Worm (Caenorhabditis elegans) whole organism, L3 larva: ENCODE results near the gene psd-1.

ENCODE experiments used
- ama-1 ChIP-seq: fragments of 150-350 bp; optimal IDR thresholded peaks from 2 replicates; lab custom pipeline; 2018
- elt-1 ChIP-seq: fragments of 150-350 bp; optimal IDR thresholded peaks from 2 replicates; lab custom pipeline; 2014; ENCODE audit warnings: missing biosample characterization, missing genetic modification characterization
- elt-2 ChIP-seq: sonication (generic microtip); optimal IDR thresholded peaks from 2 replicates; lab custom pipeline; 2016; ENCODE audit warnings: missing genetic modification reagents, mild to moderate bottlenecking, missing genetic modification characterization, missing compliant biosample characterization
- lin-15B ChIP-seq: fragments of 150-350 bp; optimal IDR thresholded peaks from 2 replicates; lab custom pipeline; 2014; ENCODE audit warnings: missing biosample characterization, missing genetic modification characterization
- lsy-12 ChIP-seq: sonication (generic microtip); optimal IDR thresholded peaks from 2 replicates; lab custom pipeline; 2016; ENCODE audit warnings: mild to moderate bottlenecking, missing genetic modification characterization, missing compliant biosample characterization
- nfya-1 ChIP-seq: sonication (generic microtip); optimal IDR thresholded peaks from 2 replicates; lab custom pipeline; 2017; ENCODE audit warnings: missing genetic modification characterization, mild to moderate bottlenecking, missing compliant biosample characterization, antibody characterized with exemption, moderate library complexity; ENCODE audit not compliant: insufficient read depth
- nhr-11 ChIP-seq: fragments of 150-350 bp; optimal IDR thresholded peaks from 2 replicates; lab custom pipeline; 2014; ENCODE audit warnings: missing biosample characterization, missing genetic modification characterization
- nhr-12 ChIP-seq: fragments of 150-350 bp; optimal IDR thresholded peaks from 2 replicates; lab custom pipeline; 2014; ENCODE audit warnings: missing biosample characterization, missing genetic modification characterization
- nhr-237 ChIP-seq: fragments of 150-350 bp; optimal IDR thresholded peaks from 2 replicates; lab custom pipeline; 2014; ENCODE audit warnings: missing biosample characterization, missing genetic modification characterization
- nhr-28 ChIP-seq: fragments of 150-350 bp; optimal IDR thresholded peaks from 2 replicates; lab custom pipeline; 2014; ENCODE audit warnings: missing biosample characterization, missing genetic modification characterization
- nhr-77 ChIP-seq: fragments of 150-350 bp; optimal IDR thresholded peaks from 2 replicates; lab custom pipeline; 2014; ENCODE audit warnings: missing biosample characterization, missing genetic modification characterization
- pha-4 ChIP-seq: fragments of 150-350 bp; optimal IDR thresholded peaks from 2 replicates; lab custom pipeline; 2014; ENCODE audit warnings: missing biosample characterization, missing genetic modification reagents, missing genetic modification characterization
- tbx-2 ChIP-seq: sonication (generic microtip); optimal IDR thresholded peaks from 2 replicates; lab custom pipeline; 2016; ENCODE audit warnings: mild to moderate bottlenecking, missing genetic modification characterization, missing compliant biosample characterization
- unc-62 ChIP-seq: fragments of 150-350 bp; sonication (generic microtip); optimal IDR thresholded peaks from 4 replicates; lab custom pipeline; 2014; ENCODE audit warnings: missing biosample characterization, missing genetic modification reagents, missing genetic modification characterization

DNA sequence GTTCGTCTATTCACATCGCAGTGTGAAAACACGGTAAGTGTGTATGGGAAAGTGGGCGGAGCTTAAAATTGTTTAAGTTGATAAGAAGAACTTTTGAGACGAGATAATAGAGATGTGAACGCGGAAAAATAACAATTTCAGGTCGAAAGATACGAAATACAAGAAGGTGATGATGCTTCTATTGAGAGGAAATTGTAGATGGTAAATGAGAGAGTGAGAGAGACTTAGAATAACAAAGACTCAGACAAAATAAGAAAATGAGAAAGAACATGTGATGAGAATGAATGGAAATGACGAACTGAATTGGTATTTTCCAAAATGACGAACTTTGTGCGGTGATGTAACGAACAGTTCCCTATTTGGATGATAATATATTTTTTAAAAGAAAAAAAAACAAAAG is 4.1 kb downstream of the psd-1 start:
- TF ChIP-seq pha-4 = peak; percentile 12
- no peak for TF ChIP-seq elt-1
- TF ChIP-seq unc-62 (GFP tag; lab: Kevin White, UChicago) = no peak
- no peak for TF ChIP-seq nhr-11
- no peak for TF ChIP-seq ama-1 (lab: Kevin White, UChicago)
- no peak for TF ChIP-seq nhr-28 (tag; lab: Kevin White, UChicago)
- no peak for TF ChIP-seq tbx-2 (tag; lab: Kevin White, UChicago)
- no peak for TF ChIP-seq lin-15B
- no peak for TF ChIP-seq nhr-237 (tag; lab: Kevin White, UChicago)
- no peak for TF ChIP-seq nfya-1 (tag; lab: Kevin White, UChicago)
- no peak for TF ChIP-seq nhr-12
- no peak for TF ChIP-seq nhr-77 (tag; lab: Kevin White, UChicago)
- TF ChIP-seq lsy-12 = no peak
- TF ChIP-seq elt-2 (tag; lab: Kevin White, UChicago) = peak; percentile 51
